Fruit fly (Drosophila melanogaster) whole organism, embryonic: ENCODE measurements around the gene CG14913.
A peak's percentile ranks its signal among the peaks of the same experiment; 100 is the strongest.

Experiments
- B-H2 ChIP-seq: fragments of 200-800 bp; sonication (Bioruptor generic); optimal IDR thresholded peaks from 2 replicates; lab custom pipeline; 2018; ENCODE audit warnings: missing biosample characterization, mild to moderate bottlenecking, missing genetic modification characterization
- CG10654 ChIP-seq: fragments of 200-800 bp; sonication (Bioruptor generic); optimal IDR thresholded peaks from 2 replicates; lab custom pipeline; 2016; ENCODE audit warnings: missing biosample characterization, missing genetic modification characterization
- CG11560 ChIP-seq: fragments of 200-800 bp; sonication (Bioruptor generic); IDR thresholded peaks from 3 replicates; pipeline ENCODE4 v1.3.6; 2022; ENCODE audit warnings: missing biosample characterization, missing genetic modification characterization
- CG12104 ChIP-seq: fragments of 200-800 bp; sonication (Bioruptor generic); optimal IDR thresholded peaks from 3 replicates; lab custom pipeline; 2016; ENCODE audit warnings: missing biosample characterization, missing genetic modification characterization
- CG12236 ChIP-seq: fragments of 200-800 bp; sonication (Bioruptor generic); optimal IDR thresholded peaks from 2 replicates; lab custom pipeline; 2016; ENCODE audit warnings: missing biosample characterization, missing genetic modification characterization
- CG13296 ChIP-seq: fragments of 200-800 bp; sonication (Bioruptor generic); optimal IDR thresholded peaks from 3 replicates; lab custom pipeline; 2018; ENCODE audit warnings: missing biosample characterization, mild to moderate bottlenecking, missing genetic modification characterization
- CG17568 ChIP-seq: fragments of 200-800 bp; sonication (Bioruptor generic); optimal IDR thresholded peaks from 2 replicates; lab custom pipeline; 2018; ENCODE audit warnings: missing biosample characterization, mild to moderate bottlenecking, missing genetic modification characterization, moderate library complexity
- CG33557 ChIP-seq: fragments of 200-800 bp; sonication (Bioruptor generic); optimal IDR thresholded peaks from 2 replicates; lab custom pipeline; 2019; ENCODE audit warnings: missing biosample characterization, mild to moderate bottlenecking, missing genetic modification characterization, moderate library complexity
- CG6175 ChIP-seq: fragments of 200-800 bp; sonication (Bioruptor generic); IDR thresholded peaks from 3 replicates; pipeline ENCODE4 v1.3.6; 2022; ENCODE audit warnings: missing biosample characterization, missing genetic modification characterization
- CG7928 ChIP-seq: fragments of 200-800 bp; sonication (Bioruptor generic); optimal IDR thresholded peaks from 2 replicates; lab custom pipeline; 2017; ENCODE audit warnings: missing biosample characterization, mild to moderate bottlenecking, missing genetic modification characterization
- CG7987 ChIP-seq: fragments of 200-800 bp; sonication (Bioruptor generic); optimal IDR thresholded peaks from 2 replicates; lab custom pipeline; 2018; ENCODE audit warnings: missing biosample characterization, mild to moderate bottlenecking, missing genetic modification characterization, moderate library complexity
- CG8290 ChIP-seq, 3 experiments: fragments of 200-800 bp; sonication (Bioruptor generic); optimal IDR thresholded peaks; 2 replicates each; lab custom pipeline; 2016 to 2019; ENCODE audit warnings: missing biosample characterization in 3 of 3, missing genetic modification characterization in 3 of 3, mild to moderate bottlenecking in 2 of 3, moderate library complexity in 1 of 3
- CrebB ChIP-seq: fragments of 200-800 bp; sonication (Bioruptor generic); optimal IDR thresholded peaks from 3 replicates; lab custom pipeline; 2018; ENCODE audit warnings: missing biosample characterization, mild to moderate bottlenecking, missing genetic modification characterization
- Dip3 ChIP-seq: fragments of 200-800 bp; sonication (Bioruptor generic); optimal IDR thresholded peaks from 3 replicates; lab custom pipeline; 2016; ENCODE audit warnings: missing biosample characterization, missing genetic modification characterization
- ERR ChIP-seq: fragments of 200-800 bp; sonication (Bioruptor generic); optimal IDR thresholded peaks from 2 replicates; lab custom pipeline; 2016; ENCODE audit warnings: missing biosample characterization, missing genetic modification characterization
- HLH3B ChIP-seq: fragments of 200-800 bp; sonication (Bioruptor generic); IDR thresholded peaks from 2 replicates; pipeline ENCODE4 v1.3.6; 2022; ENCODE audit warnings: missing biosample characterization, missing genetic modification characterization
- Hand ChIP-seq: fragments of 200-800 bp; sonication (Bioruptor generic); optimal IDR thresholded peaks from 2 replicates; lab custom pipeline; 2017; ENCODE audit warnings: mild to moderate bottlenecking, missing biosample characterization, missing genetic modification reagents, missing genetic modification characterization
- Hr39 ChIP-seq: fragments of >200 bp; optimal IDR thresholded peaks from 2 replicates; lab custom pipeline; 2017
- Myb ChIP-seq: fragments of 200-800 bp; sonication (Bioruptor generic); optimal IDR thresholded peaks from 2 replicates; lab custom pipeline; 2016; ENCODE audit warnings: missing biosample characterization, missing genetic modification characterization
- NC2α ChIP-seq: fragments of 200-800 bp; sonication (Bioruptor generic); optimal IDR thresholded peaks from 2 replicates; lab custom pipeline; 2016; ENCODE audit warnings: missing biosample characterization, missing genetic modification characterization
- NFAT ChIP-seq: fragments of 200-800 bp; sonication (Bioruptor generic); IDR thresholded peaks from 2 replicates; pipeline ENCODE4 v1.3.6; 2022; ENCODE audit warnings: missing biosample characterization, missing genetic modification characterization
- Opbp ChIP-seq: fragments of 200-800 bp; sonication (Bioruptor generic); IDR thresholded peaks from 3 replicates; pipeline ENCODE4 v1.3.6; 2022; ENCODE audit warnings: missing biosample characterization, missing genetic modification characterization; ENCODE audit not compliant: partially characterized antibody
- Pdp1 ChIP-seq, 2 experiments: fragments of 200-800 bp; sonication (Bioruptor generic); optimal IDR thresholded peaks; 3 replicates each; lab custom pipeline; 2016; ENCODE audit warnings: missing biosample characterization in 2 of 2, missing genetic modification characterization in 2 of 2, mild to moderate bottlenecking in 1 of 2, moderate library complexity in 1 of 2
- ab ChIP-seq: fragments of 200-800 bp; sonication (Bioruptor generic); optimal IDR thresholded peaks from 2 replicates; lab custom pipeline; 2016; ENCODE audit warnings: missing biosample characterization, missing genetic modification characterization
- abd-A ChIP-seq: fragments of 200-800 bp; sonication (Bioruptor generic); optimal IDR thresholded peaks from 3 replicates; lab custom pipeline; 2019; ENCODE audit warnings: missing biosample characterization, mild to moderate bottlenecking, missing genetic modification characterization, moderate library complexity
- ash1 ChIP-seq: fragments of 200-800 bp; sonication (Bioruptor generic); optimal IDR thresholded peaks from 2 replicates; lab custom pipeline; 2018; ENCODE audit warnings: missing biosample characterization, mild to moderate bottlenecking, missing genetic modification characterization
- az2 ChIP-seq: fragments of 200-800 bp; sonication (Bioruptor generic); optimal IDR thresholded peaks from 3 replicates; lab custom pipeline; 2016; ENCODE audit warnings: missing biosample characterization, missing genetic modification characterization
- crc ChIP-seq: fragments of 200-800 bp; sonication (Bioruptor generic); optimal IDR thresholded peaks from 2 replicates; lab custom pipeline; 2016; ENCODE audit warnings: missing biosample characterization, missing genetic modification characterization
- cwo ChIP-seq: fragments of 200-800 bp; sonication (Bioruptor generic); optimal IDR thresholded peaks from 3 replicates; lab custom pipeline; 2017; ENCODE audit warnings: missing biosample characterization, missing genetic modification characterization, mild to moderate bottlenecking, moderate library complexity, missing genetic modification reagents
- esg ChIP-seq: fragments of 200-800 bp; sonication (Bioruptor generic); conservative IDR thresholded peaks from 2 replicates; pipeline ENCODE4 v1.3.6; 2022; ENCODE audit warnings: missing biosample characterization, missing genetic modification characterization
- ewg ChIP-seq: fragments of 200-800 bp; sonication (Bioruptor generic); optimal IDR thresholded peaks from 3 replicates; lab custom pipeline; 2017; ENCODE audit warnings: mild to moderate bottlenecking, missing biosample characterization, missing genetic modification reagents, missing genetic modification characterization
- eyg ChIP-seq: fragments of 200-800 bp; sonication (Bioruptor generic); optimal IDR thresholded peaks from 3 replicates; lab custom pipeline; 2016; ENCODE audit warnings: missing biosample characterization, missing genetic modification characterization
- gcm2 ChIP-seq: fragments of 200-800 bp; sonication (Bioruptor generic); optimal IDR thresholded peaks from 2 replicates; lab custom pipeline; 2016; ENCODE audit warnings: missing biosample characterization, missing genetic modification characterization
- ken ChIP-seq: fragments of 200-800 bp; sonication (Bioruptor generic); IDR thresholded peaks from 3 replicates; pipeline ENCODE4 v1.3.6; 2022; ENCODE audit warnings: missing biosample characterization, missing genetic modification characterization
- lmd ChIP-seq: fragments of 200-800 bp; sonication (Bioruptor generic); IDR thresholded peaks from 2 replicates; pipeline ENCODE4 v1.3.6; 2022; ENCODE audit warnings: missing biosample characterization, missing genetic modification characterization
- lola ChIP-seq, 3 experiments: fragments of >200 bp in 2 of 3; fragments of 200-800 bp in 1 of 3; sonication (Bioruptor generic) in 1 of 3; optimal IDR thresholded peaks; 2 replicates each; lab custom pipeline; 2017 to 2019; ENCODE audit warnings: missing biosample characterization in 3 of 3, missing genetic modification characterization in 3 of 3, mild to moderate bottlenecking in 1 of 3, moderate library complexity in 1 of 3
- maf-S ChIP-seq: fragments of 200-800 bp; sonication (Bioruptor generic); optimal IDR thresholded peaks from 2 replicates; lab custom pipeline; 2016; ENCODE audit warnings: missing biosample characterization, missing genetic modification characterization
- mld ChIP-seq: fragments of 200-800 bp; sonication (Bioruptor generic); IDR thresholded peaks from 3 replicates; pipeline ENCODE4 v1.3.6; 2022; ENCODE audit warnings: missing biosample characterization, missing genetic modification characterization; ENCODE audit not compliant: partially characterized antibody
- nmo ChIP-seq: fragments of 200-800 bp; sonication (Bioruptor generic); optimal IDR thresholded peaks from 2 replicates; lab custom pipeline; 2018; ENCODE audit warnings: missing biosample characterization, mild to moderate bottlenecking, missing genetic modification characterization, moderate library complexity
- oc ChIP-seq: fragments of 200-800 bp; sonication (Bioruptor generic); optimal IDR thresholded peaks from 2 replicates; lab custom pipeline; 2018; ENCODE audit warnings: missing biosample characterization, mild to moderate bottlenecking, missing genetic modification characterization, moderate library complexity
- sens ChIP-seq: fragments of 200-800 bp; sonication (Bioruptor generic); peaks from one replicate; lab custom pipeline; 2016; ENCODE audit warnings: missing biosample characterization, missing genetic modification characterization
- sna ChIP-seq: fragments of 200-800 bp; sonication (Bioruptor generic); IDR thresholded peaks from 2 replicates; pipeline ENCODE4 v1.3.6; 2022; ENCODE audit warnings: missing biosample characterization, missing genetic modification characterization; ENCODE audit not compliant: partially characterized antibody
- sr ChIP-seq: fragments of 200-800 bp; sonication (Bioruptor generic); IDR thresholded peaks from 3 replicates; pipeline ENCODE4 v1.3.6; 2022; ENCODE audit warnings: missing biosample characterization, missing genetic modification characterization
- sug ChIP-seq: fragments of 200-800 bp; optimal IDR thresholded peaks from 2 replicates; lab custom pipeline; 2019; ENCODE audit warnings: missing biosample characterization, mild to moderate bottlenecking, missing genetic modification characterization, moderate library complexity
- tap ChIP-seq: fragments of 200-800 bp; optimal IDR thresholded peaks from 3 replicates; lab custom pipeline; 2019; ENCODE audit warnings: missing biosample characterization, mild to moderate bottlenecking, missing genetic modification characterization, moderate library complexity
- tin ChIP-seq: fragments of 200-800 bp; sonication (Bioruptor generic); optimal IDR thresholded peaks from 3 replicates; lab custom pipeline; 2016; ENCODE audit warnings: missing biosample characterization, missing genetic modification characterization
- tna ChIP-seq: fragments of 200-800 bp; sonication (Bioruptor generic); IDR thresholded peaks from 2 replicates; pipeline ENCODE4 v1.3.6; 2022; ENCODE audit warnings: missing biosample characterization, missing genetic modification characterization; ENCODE audit not compliant: partially characterized antibody
- tup ChIP-seq: fragments of 200-800 bp; sonication (Bioruptor generic); optimal IDR thresholded peaks from 2 replicates; lab custom pipeline; 2016; ENCODE audit warnings: missing biosample characterization, mild to moderate bottlenecking, missing genetic modification characterization, moderate library complexity
- unc-4 ChIP-seq: fragments of 200-800 bp; sonication (Bioruptor generic); IDR thresholded peaks from 2 replicates; pipeline ENCODE4 v1.3.6; 2022; ENCODE audit warnings: missing biosample characterization, missing genetic modification characterization; ENCODE audit not compliant: partially characterized antibody
- zf30C ChIP-seq: fragments of 200-800 bp; sonication (Bioruptor generic); optimal IDR thresholded peaks from 3 replicates; lab custom pipeline; 2018; ENCODE audit warnings: missing biosample characterization, mild to moderate bottlenecking, missing genetic modification characterization
- zfh1 ChIP-seq: fragments of 200-800 bp; sonication (Bioruptor generic); IDR thresholded peaks from 3 replicates; pipeline ENCODE4 v1.3.6; 2022; ENCODE audit warnings: missing biosample characterization, missing genetic modification characterization

CG14913 gene

dm6 chr2L:10986138-10986537 lies 30.7 kb upstream of the CG14913 start (continued):
- peak; percentile 30; the same call in 1 of the 2 replicates for TF ChIP-seq HLH3B (GFP tag; lab: Robert Waterston, UW)
- no peak for TF ChIP-seq maf-S (GFP tag; lab: Kevin White, UChicago)
- TF ChIP-seq CG11560 (tag; lab: Robert Waterston, UW): no peak
- TF ChIP-seq CG12236 (GFP tag; lab: Kevin White, UChicago): no peak
- TF ChIP-seq eyg (GFP tag; lab: Kevin White, UChicago): no peak
- TF ChIP-seq esg (GFP tag; lab: Robert Waterston, UW): peak; percentile 39
- no peak for TF ChIP-seq NC2α (GFP tag; lab: Kevin White, UChicago)
- peak; percentile 48 for TF ChIP-seq nmo (GFP tag; lab: Kevin White, UChicago)
- TF ChIP-seq ken (GFP tag; lab: Robert Waterston, UW): no peak
- no peak for TF ChIP-seq CG10654
- TF ChIP-seq oc (tag; lab: Kevin White, UChicago): no peak
- TF ChIP-seq zfh1: 0 out of 3 replicates have a peak, but pooled peaks have one; percentile 47
- no peak for TF ChIP-seq sug (tag; lab: Kevin White, UChicago)
- no peak for TF ChIP-seq CG13296
- TF ChIP-seq Opbp (GFP tag; lab: Robert Waterston, UW): no peak
- peak; percentile 66 for TF ChIP-seq NFAT (GFP tag; lab: Robert Waterston, UW)
- TF ChIP-seq CrebB: no peak
- no peak for TF ChIP-seq ab (GFP tag; lab: Kevin White, UChicago)
- TF ChIP-seq zf30C: peak; percentile 49
- TF ChIP-seq sr (GFP tag; lab: Robert Waterston, UW): no peak
- no peak for TF ChIP-seq Dip3 (GFP tag; lab: Kevin White, UChicago)
- no peak for TF ChIP-seq Hand (GFP tag; lab: Kevin White, UChicago)
- no peak for TF ChIP-seq ewg (GFP tag; lab: Kevin White, UChicago)
- TF ChIP-seq ash1 (GFP tag; lab: Kevin White, UChicago): no peak
- no peak for TF ChIP-seq tna (GFP tag; lab: Robert Waterston, UW)
- no peak for TF ChIP-seq B-H2 (GFP tag; lab: Kevin White, UChicago)
- TF ChIP-seq gcm2 (GFP tag; lab: Kevin White, UChicago): no peak
- TF ChIP-seq tin (GFP tag; lab: Kevin White, UChicago): peak; percentile 51
- TF ChIP-seq CG8290 (GFP tag; optimal IDR thresholded peaks at IDR 0.05; lab: Kevin White, UChicago): peak; percentile 76
- TF ChIP-seq CG8290 (tag; optimal IDR thresholded peaks at IDR 0.05; lab: Kevin White, UChicago): no peak
- no peak for TF ChIP-seq lmd
- peak; percentile 89 for TF ChIP-seq sens (GFP tag; lab: Kevin White, UChicago)
- peak; percentile 56 for TF ChIP-seq CG7987 (GFP tag; lab: Kevin White, UChicago)
- TF ChIP-seq ERR: no peak
- no peak for TF ChIP-seq crc (GFP tag; lab: Kevin White, UChicago)
- TF ChIP-seq cwo: peak; percentile 75
- TF ChIP-seq sna (GFP tag; lab: Robert Waterston, UW): no peak
- no peak for TF ChIP-seq Myb (GFP tag; lab: Kevin White, UChicago)
- no peak for TF ChIP-seq CG33557 (GFP tag; lab: Kevin White, UChicago)

- peak in 1 of 3 experiments; percentile 88 for TF ChIP-seq lola (GFP tag; optimal IDR thresholded peaks at IDR 0.05; lab: Kevin White, UChicago)
- no peak for TF ChIP-seq Pdp1 (GFP tag; optimal IDR thresholded peaks at IDR 0.05; lab: Kevin White, UChicago)
- no peak for TF ChIP-seq tup (GFP tag; lab: Kevin White, UChicago)
- TF ChIP-seq CG17568 (GFP tag; lab: Kevin White, UChicago): peak; percentile 66
- TF ChIP-seq CG12104 (GFP tag; lab: Kevin White, UChicago): peak; percentile 19
- TF ChIP-seq CG6175: no peak
- TF ChIP-seq tap (tag; lab: Kevin White, UChicago): no peak
- peak; percentile 74 for TF ChIP-seq az2
- peak; percentile 1 for TF ChIP-seq CG7928 (GFP tag; lab: Kevin White, UChicago)
- TF ChIP-seq gcm2 (GFP tag; lab: Kevin White, UChicago): no peak
- TF ChIP-seq unc-4: no peak
- no peak for TF ChIP-seq mld
- no peak for TF ChIP-seq abd-A (tag; lab: Kevin White, UChicago)
- no peak for TF ChIP-seq Hr39 (lab: Kevin White, UChicago)
These were observed 29.4 kb upstream of the CG14913 start, which contains the start of the genes piwi and CG12253 for dm6 chr2L:10987370-10987853. Gene piwi (minus strand): TSS chr2L:10987420. Gene CG12253 (plus strand): TSS chr2L:10987806.
